Worm (Caenorhabditis elegans) whole organism, L4 larva: ENCODE results near the gene mes-6.

ENCODE experiments used
- F49E8.2 ChIP-seq: sonication (generic microtip); optimal IDR thresholded peaks from 2 replicates; lab custom pipeline; 2016; ENCODE audit warnings: missing compliant biosample characterization, mild to moderate bottlenecking, missing genetic modification characterization, borderline replicate concordance
- daf-19 ChIP-seq: fragments of 200-800 bp; sonication (Bioruptor generic); conservative IDR thresholded peaks from 2 replicates; pipeline ENCODE4 v1.3.6; 2022; ENCODE audit warnings: missing genetic modification characterization, missing compliant biosample characterization
- hif-1 ChIP-seq, 2 experiments: sonication (generic microtip); optimal IDR thresholded peaks; 2 replicates each; lab custom pipeline; 2016 to 2017; ENCODE audit warnings: missing compliant biosample characterization in 2 of 2, missing genetic modification characterization in 2 of 2, missing genetic modification reagents in 2 of 2, missing genotype in 2 of 2, mild to moderate bottlenecking in 1 of 2
- lin-29 ChIP-seq: fragments of 200-800 bp; sonication (Bioruptor generic); IDR thresholded peaks from 2 replicates; pipeline ENCODE4 v1.3.6; 2022; ENCODE audit warnings: missing genetic modification reagents, missing genetic modification characterization, missing compliant biosample characterization
- pha-4 ChIP-seq, 2 experiments: fragments of 150-350 bp in 1 of 2; fragments of 200-800 bp in 1 of 2; sonication (Bioruptor generic) in 1 of 2; IDR thresholded peaks in 1 of 2; optimal IDR thresholded peaks in 1 of 2; 2 replicates each; pipeline versions ENCODE4 v1.3.6 to Lab custom; 2014 to 2022; ENCODE audit warnings: missing genetic modification characterization in 2 of 2, missing genetic modification reagents in 2 of 2, missing biosample characterization in 1 of 2, missing compliant biosample characterization in 1 of 2
- pqm-1 ChIP-seq: sonication (generic microtip); optimal IDR thresholded peaks from 2 replicates; lab custom pipeline; 2017; ENCODE audit warnings: missing biosample characterization, missing genetic modification characterization
- ztf-7 ChIP-seq: fragments of 150-350 bp; optimal IDR thresholded peaks from 2 replicates; lab custom pipeline; 2014; ENCODE audit warnings: missing biosample characterization, missing genetic modification characterization

DNA sequence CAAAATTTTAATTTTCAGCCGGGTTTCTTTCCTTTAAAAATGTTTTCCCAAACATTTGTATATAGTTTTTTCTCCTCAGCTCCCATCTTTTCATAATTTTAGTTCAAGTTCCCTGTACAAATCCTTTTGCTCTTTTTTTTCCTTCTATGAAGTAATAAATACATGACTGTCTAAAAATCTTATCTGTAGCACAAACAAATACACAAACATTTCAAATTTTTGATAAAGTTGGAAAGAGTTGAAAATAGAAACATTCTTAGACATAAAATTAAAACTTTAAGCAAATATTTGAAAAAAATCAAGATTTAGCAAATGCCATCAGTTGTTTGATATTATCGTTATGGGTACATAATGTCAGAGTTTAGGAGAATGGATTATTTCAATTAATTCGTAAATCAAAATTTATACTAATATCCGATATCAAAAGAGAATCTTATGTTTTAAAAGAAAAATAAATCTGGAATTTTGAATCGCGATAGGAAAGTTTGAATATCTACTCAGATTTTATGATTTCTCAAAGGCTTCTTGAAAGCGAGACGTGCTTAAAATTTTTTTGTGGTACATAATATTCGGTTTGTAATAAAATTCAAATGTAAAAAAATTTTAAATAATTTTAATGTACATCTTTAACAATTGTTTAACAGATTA is 27.1 kb downstream of the mes-6 start:
- TF ChIP-seq F49E8.2, result no peak
- TF ChIP-seq pqm-1 (tag; lab: Kevin White, UChicago), result no peak
- no peak for TF ChIP-seq daf-19 (GFP tag; lab: Robert Waterston, UW)
- no peak; the same call in 1 of the 2 replicates for TF ChIP-seq pha-4 (GFP tag; IDR thresholded peaks at IDR 0.05; lab: Robert Waterston, UW)
- no peak for TF ChIP-seq pha-4 (tag; optimal IDR thresholded peaks at IDR 0.05; lab: Kevin White, UChicago)
- TF ChIP-seq ztf-7 (tag; lab: Kevin White, UChicago), result no peak
- no peak for TF ChIP-seq hif-1 (tag; optimal IDR thresholded peaks at IDR 0.05; lab: Kevin White, UChicago)
- no peak for TF ChIP-seq lin-29
